Worm (Caenorhabditis elegans): ENCODE measurements around the gene M02D8.6.

- no peak for TF ChIP-seq tbx-2 (tag; optimal IDR thresholded peaks at IDR 0.05)
- no peak for TF ChIP-seq nhr-11 (tag; optimal IDR thresholded peaks at IDR 0.05)
- TF ChIP-seq zag-1 (tag; optimal IDR thresholded peaks at IDR 0.05): no peak
- no peak for TF ChIP-seq mdl-1 (tag; optimal IDR thresholded peaks at IDR 0.05)
- no peak for TF ChIP-seq egl-27 (tag; optimal IDR thresholded peaks at IDR 0.05)
- TF ChIP-seq ceh-82 (tag; optimal IDR thresholded peaks at IDR 0.05): no peak
- TF ChIP-seq fos-1 (tag; optimal IDR thresholded peaks at IDR 0.05): no peak
- no peak for TF ChIP-seq ztf-4 (tag; optimal IDR thresholded peaks at IDR 0.05)
- TF ChIP-seq nhr-237 (tag; optimal IDR thresholded peaks at IDR 0.05): no peak
- TF ChIP-seq elt-2 (tag; optimal IDR thresholded peaks at IDR 0.05): peak; percentile 94
Observed at ce11 chrX:8750209-8750608, 18.5 kb upstream of the M02D8.6 start.
